Fruit fly (Drosophila melanogaster): ENCODE data around the gene bcn92.
A peak's percentile ranks its signal among the peaks of the same experiment; 100 is the strongest.

bcn92 gene

DNA sequence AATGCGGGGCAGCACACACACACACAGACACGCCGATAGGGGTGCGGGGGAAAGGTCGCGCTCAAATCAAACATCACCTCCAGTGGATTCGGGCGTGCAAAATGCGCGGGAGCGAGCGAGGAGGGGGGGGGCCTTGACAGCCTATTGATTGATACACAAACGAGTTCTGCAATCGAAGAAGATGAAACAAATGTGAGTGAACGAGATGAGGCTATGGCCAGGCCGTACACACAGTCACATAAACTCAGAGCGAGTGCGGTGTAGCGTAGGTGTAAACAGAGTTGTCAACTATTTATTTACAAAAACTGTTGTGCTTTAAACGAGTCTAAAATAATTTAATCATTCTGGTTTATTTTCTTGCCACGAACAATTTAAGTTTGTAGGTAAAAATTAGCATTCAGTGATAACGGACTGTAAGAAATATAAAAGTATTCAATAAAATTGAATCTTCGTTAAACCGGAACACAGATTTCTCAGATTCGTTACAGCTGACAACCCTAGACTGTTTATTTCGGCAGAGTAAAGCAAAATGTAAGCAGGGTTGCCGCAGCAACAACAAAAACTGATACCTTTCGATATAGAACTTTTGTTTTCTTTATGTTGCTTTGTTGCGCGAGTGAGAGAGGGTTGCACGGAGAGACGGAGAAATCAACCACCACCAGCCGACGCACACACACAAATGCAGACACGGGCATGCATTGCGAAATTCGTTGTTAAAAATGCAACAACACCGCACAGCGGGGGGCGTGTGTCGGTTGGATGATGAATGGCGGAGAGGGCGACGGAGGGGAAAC is 14.3 kb downstream of the bcn92 start (continued):
- TF ChIP-seq crc (GFP tag; optimal IDR thresholded peaks at IDR 0.05) (peak; percentile 76), CG6765 (GFP tag; optimal IDR thresholded peaks at IDR 0.05) (peak; percentile 91), ssp (GFP tag; IDR thresholded peaks at IDR 0.05) (peak; percentile 69), CG13775 (GFP tag; optimal IDR thresholded peaks at IDR 0.05) (peak; percentile 76), Six4 (GFP tag; optimal IDR thresholded peaks at IDR 0.05) (peak; percentile 77), CG3407 (GFP tag; optimal IDR thresholded peaks at IDR 0.05) (peak; percentile 67), NK7.1 (GFP tag; optimal IDR thresholded peaks at IDR 0.05) (peak; percentile 78), CG13287 (GFP tag; IDR thresholded peaks at IDR 0.05; ENCODE audit: partially characterized antibody) (peak; percentile 14; the same call in 1 of the 2 replicates), gem (tag; optimal IDR thresholded peaks at IDR 0.05) (peak; percentile 95), CG16779 (GFP tag; IDR thresholded peaks at IDR 0.05) (no peak), CG8478 (optimal IDR thresholded peaks at IDR 0.05) (no peak), CG42726 (GFP tag; IDR thresholded peaks at IDR 0.05; ENCODE audit: partially characterized antibody) (no peak), CG11696 (GFP tag; IDR thresholded peaks at IDR 0.05) (peak; percentile 62), Ets97D (GFP tag; optimal IDR thresholded peaks at IDR 0.05) (peak; percentile 65), CG34422 (GFP tag; IDR thresholded peaks at IDR 0.05) (peak; percentile 75), GATAe (GFP tag; conservative IDR thresholded peaks at IDR 0.05) (no peak), ranshi (GFP tag; IDR thresholded peaks at IDR 0.05) (peak; percentile 81), CG8388 (GFP tag; optimal IDR thresholded peaks at IDR 0.05) (peak; percentile 91), sqz (GFP tag; optimal IDR thresholded peaks at IDR 0.05) (peak; percentile 78), Hr3 (GFP tag; optimal IDR thresholded peaks at IDR 0.05) (peak; percentile 76), ERR (GFP tag; optimal IDR thresholded peaks at IDR 0.05) (peak; percentile 70), Oli (tag; optimal IDR thresholded peaks at IDR 0.05) (peak; percentile 92), CG8765 (GFP tag; IDR thresholded peaks at IDR 0.05) (peak; percentile 57; the same call in 1 of the 2 replicates), Med (GFP tag) (peak; percentile 97), Dref (GFP tag; IDR thresholded peaks at IDR 0.05) (no peak), pita (GFP tag; optimal IDR thresholded peaks at IDR 0.05) (no peak), row (GFP tag; IDR thresholded peaks at IDR 0.05) (peak; percentile 94), caup (GFP tag; optimal IDR thresholded peaks at IDR 0.05; ENCODE audit: severe bottlenecking) (peak; percentile 91), kay (GFP tag; optimal IDR thresholded peaks at IDR 0.05) (peak; percentile 75), CG12942 (GFP tag; optimal IDR thresholded peaks at IDR 0.05) (peak; percentile 73), CG17186 (GFP tag; optimal IDR thresholded peaks at IDR 0.05) (peak; percentile 24), oc (tag; optimal IDR thresholded peaks at IDR 0.05) (peak; percentile 71), tio (GFP tag; optimal IDR thresholded peaks at IDR 0.05) (peak; percentile 81), CG14441 (GFP tag; IDR thresholded peaks at IDR 0.05) (peak; percentile 90), CG30431 (GFP tag; optimal IDR thresholded peaks at IDR 0.05) (peak; percentile 52), br (optimal IDR thresholded peaks at IDR 0.05) (no peak), CG12769 (tag; optimal IDR thresholded peaks at IDR 0.05) (peak; percentile 90), disco-r (GFP tag; optimal IDR thresholded peaks at IDR 0.05) (peak; percentile 79), Elba2 (GFP tag; optimal IDR thresholded peaks at IDR 0.05) (no peak), CG8944 (GFP tag; optimal IDR thresholded peaks at IDR 0.05) (peak; percentile 77), Nf-YB (GFP tag; optimal IDR thresholded peaks at IDR 0.05) (peak; percentile 74), Opbp (GFP tag; IDR thresholded peaks at IDR 0.05; ENCODE audit: partially characterized antibody) (no peak), CG43689 (GFP tag; IDR thresholded peaks at IDR 0.05) (no peak), CG4282 (GFP tag; optimal IDR thresholded peaks at IDR 0.05) (peak; percentile 24), dati (GFP tag; IDR thresholded peaks at IDR 0.05) (peak; percentile 18; the same call in 1 of the 2 replicates), nom (GFP tag; optimal IDR thresholded peaks at IDR 0.05) (peak; percentile 63)

Data from whole organism, embryonic.